Fruit fly (Drosophila melanogaster): Measurements from ENCODE around the gene Tim9a.
A peak's percentile ranks its signal among the peaks of the same experiment; 100 is the strongest.

Tim9a gene

DNA sequence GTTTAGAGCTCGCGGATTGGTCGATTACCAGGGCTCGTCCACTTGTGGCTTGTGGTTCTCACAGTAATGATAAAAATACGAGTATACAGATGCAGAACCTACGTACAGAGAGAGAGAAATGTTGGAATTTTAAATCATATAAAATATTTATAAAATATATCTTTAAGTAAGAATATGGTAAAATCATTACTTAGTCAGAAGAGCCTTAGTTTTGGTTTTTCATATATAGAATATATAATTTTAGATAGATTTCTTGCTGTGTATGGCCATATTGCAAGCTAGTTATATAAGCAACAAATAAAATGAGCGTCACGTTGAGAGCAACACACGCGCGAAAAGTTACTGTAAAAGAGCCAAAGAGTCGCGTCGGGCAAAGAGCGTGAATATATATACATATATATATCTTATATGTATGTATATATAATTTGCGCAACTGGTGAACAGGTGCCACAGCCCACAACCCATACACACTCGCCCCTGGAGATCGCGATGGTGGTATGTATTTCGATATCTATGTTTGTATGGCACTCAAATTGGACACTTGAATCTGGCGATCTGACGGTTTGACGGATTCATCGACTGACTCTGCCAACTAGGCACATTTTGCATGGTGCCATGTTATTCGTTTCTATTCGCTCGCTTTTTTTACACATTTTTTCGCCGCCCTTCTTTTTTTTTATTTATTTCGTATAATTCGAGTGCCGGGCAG is 5.6 kb downstream of the Tim9a start (continued):
- TF ChIP-seq otp (GFP tag; IDR thresholded peaks at IDR 0.05) = no peak
- no peak for TF ChIP-seq CG7987 (GFP tag; optimal IDR thresholded peaks at IDR 0.05)
- peak; percentile 66 for TF ChIP-seq dmrt99B (tag; optimal IDR thresholded peaks at IDR 0.05)
- TF ChIP-seq mirr (GFP tag; optimal IDR thresholded peaks at IDR 0.05) = no peak
- peak; percentile 82 for TF ChIP-seq CG9932 (GFP tag; IDR thresholded peaks at IDR 0.05)
- TF ChIP-seq CG2712 (tag; optimal IDR thresholded peaks at IDR 0.05) = peak; percentile 71
- TF ChIP-seq CG16863 (GFP tag; optimal IDR thresholded peaks at IDR 0.05) = no peak
- TF ChIP-seq Oli (tag; optimal IDR thresholded peaks at IDR 0.05) = peak; percentile 59
- TF ChIP-seq CG15696 (tag; optimal IDR thresholded peaks at IDR 0.05) = peak; percentile 39
- TF ChIP-seq CoRest (tag; optimal IDR thresholded peaks at IDR 0.05) = peak; percentile 77
- TF ChIP-seq seq (GFP tag; IDR thresholded peaks at IDR 0.05) = no peak
- TF ChIP-seq CG14667 (GFP tag; IDR thresholded peaks at IDR 0.05) = peak; percentile 29; the same call in 1 of the 2 replicates
- peak; percentile 62 for TF ChIP-seq Hand (GFP tag; optimal IDR thresholded peaks at IDR 0.05)
- TF ChIP-seq al (GFP tag; IDR thresholded peaks at IDR 0.05) = peak; percentile 85
- TF ChIP-seq Six4 (GFP tag; optimal IDR thresholded peaks at IDR 0.05) = no peak
- TF ChIP-seq B-H1 (GFP tag; IDR thresholded peaks at IDR 0.05) = peak; percentile 40; the same call in 1 of the 3 replicates
- TF ChIP-seq CG9727 (GFP tag; optimal IDR thresholded peaks at IDR 0.05) = peak; percentile 68
- peak; percentile 65; the same call in 1 of the 3 replicates for TF ChIP-seq Mrtf (GFP tag; IDR thresholded peaks at IDR 0.05)
- TF ChIP-seq wdn (GFP tag; IDR thresholded peaks at IDR 0.05) = 0 out of 2 replicates have a peak, but pooled peaks have one; percentile 50
- TF ChIP-seq Ada2b (GFP tag; IDR thresholded peaks at IDR 0.05) = peak; percentile 68
- peak; percentile 79 for TF ChIP-seq PHDP (tag; optimal IDR thresholded peaks at IDR 0.05)
- peak; percentile 22 for TF ChIP-seq CG8388 (GFP tag; optimal IDR thresholded peaks at IDR 0.05)
- TF ChIP-seq CG14441 (GFP tag; IDR thresholded peaks at IDR 0.05) = peak; percentile 72
- TF ChIP-seq esg (GFP tag; conservative IDR thresholded peaks at IDR 0.05) = peak; percentile 55
- peak; percentile 24; the same call in 1 of the 2 replicates for TF ChIP-seq sisA (GFP tag; IDR thresholded peaks at IDR 0.05)
- TF ChIP-seq CG3281 (GFP tag; optimal IDR thresholded peaks at IDR 0.05) = peak; percentile 82
- peak; percentile 41 for TF ChIP-seq schlank (tag; optimal IDR thresholded peaks at IDR 0.05)
- TF ChIP-seq Fer2 (tag; optimal IDR thresholded peaks at IDR 0.05) = peak; percentile 60
- TF ChIP-seq Deaf1 (tag; optimal IDR thresholded peaks at IDR 0.05) = peak; percentile 49
- peak; percentile 73 for TF ChIP-seq CG9817 (tag; optimal IDR thresholded peaks at IDR 0.05)
- TF ChIP-seq odd (GFP tag; optimal IDR thresholded peaks at IDR 0.05) = peak; percentile 31
- 0 out of 2 replicates have a peak, but pooled peaks have one; percentile 29 for TF ChIP-seq CG4404 (GFP tag; IDR thresholded peaks at IDR 0.05)
- 0 out of 3 replicates have a peak, but pooled peaks have one; percentile 28 for TF ChIP-seq CG11560 (tag; IDR thresholded peaks at IDR 0.05)
- 0 out of 2 replicates have a peak, but pooled peaks have one; percentile 18 for TF ChIP-seq CG17612 (GFP tag; IDR thresholded peaks at IDR 0.05)
- TF ChIP-seq gsb (GFP tag; IDR thresholded peaks at IDR 0.05) = peak; percentile 58
- TF ChIP-seq Max (GFP tag; optimal IDR thresholded peaks at IDR 0.05) = no peak
- peak; percentile 83 for TF ChIP-seq gem (tag; optimal IDR thresholded peaks at IDR 0.05)
- TF ChIP-seq CG10209 (GFP tag; optimal IDR thresholded peaks at IDR 0.05) = peak; percentile 61
- TF ChIP-seq CG14050 (GFP tag; IDR thresholded peaks at IDR 0.05) = peak; percentile 43; the same call in 1 of the 3 replicates
- peak; percentile 83 for TF ChIP-seq Fer3 (tag; optimal IDR thresholded peaks at IDR 0.05)
- TF ChIP-seq kay (GFP tag; optimal IDR thresholded peaks at IDR 0.05) = no peak
- TF ChIP-seq CG17361 (GFP tag; IDR thresholded peaks at IDR 0.05) = peak; percentile 51
- TF ChIP-seq Pdp1 (GFP tag; optimal IDR thresholded peaks at IDR 0.05) = peak in 1 of 2 experiments; percentile 61
- 0 out of 2 replicates have a peak, but pooled peaks have one; percentile 11 for TF ChIP-seq ap (GFP tag; IDR thresholded peaks at IDR 0.05)
- TF ChIP-seq grn (GFP tag; optimal IDR thresholded peaks at IDR 0.05) = no peak
- peak; percentile 87 for TF ChIP-seq slbo (GFP tag; IDR thresholded peaks at IDR 0.05)
- peak; percentile 39 for TF ChIP-seq Blimp-1 (GFP tag; optimal IDR thresholded peaks at IDR 0.05)
- TF ChIP-seq CG17359 (tag; optimal IDR thresholded peaks at IDR 0.05) = peak; percentile 67
- TF ChIP-seq ham (GFP tag; IDR thresholded peaks at IDR 0.05) = 0 out of 2 replicates have a peak, but pooled peaks have one; percentile 46
